Worm (Caenorhabditis elegans): ENCODE measurements around the gene ndub-5.

Gene ndub-5

ce11 chrII:5710835-5711234, 19.7 kb upstream of the ndub-5 start:
- TF ChIP-seq him-1 (tag; optimal IDR thresholded peaks at IDR 0.05) = no peak
- no peak for TF ChIP-seq W03F9.2 (tag; optimal IDR thresholded peaks at IDR 0.05)
- TF ChIP-seq dao-5 (tag; optimal IDR thresholded peaks at IDR 0.05) = no peak

- TF ChIP-seq W03F9.2 (tag; optimal IDR thresholded peaks at IDR 0.05) = no peak
- no peak for TF ChIP-seq him-1 (tag; optimal IDR thresholded peaks at IDR 0.05)
- TF ChIP-seq dao-5 (tag; optimal IDR thresholded peaks at IDR 0.05) = no peak
Measured at ce11 chrII:5708154-5708553, 17.0 kb upstream of the ndub-5 start.

ce11 chrII:5707532-5707931, 16.4 kb upstream of the ndub-5 start, which contains the start of gene osta-2:
Gene osta-2, plus strand, starts transcription at chrII:5707691.
- no peak for TF ChIP-seq dao-5 (tag; optimal IDR thresholded peaks at IDR 0.05)
- TF ChIP-seq W03F9.2 (tag; optimal IDR thresholded peaks at IDR 0.05) = no peak
- no peak for TF ChIP-seq him-1 (tag; optimal IDR thresholded peaks at IDR 0.05)

- no peak for TF ChIP-seq dao-5 (tag; optimal IDR thresholded peaks at IDR 0.05)
- no peak for TF ChIP-seq W03F9.2 (tag; optimal IDR thresholded peaks at IDR 0.05)
- TF ChIP-seq him-1 (tag; optimal IDR thresholded peaks at IDR 0.05) = no peak
Measured at ce11 chrII:5704479-5704878, 13.3 kb upstream of the ndub-5 start.

DNA sequence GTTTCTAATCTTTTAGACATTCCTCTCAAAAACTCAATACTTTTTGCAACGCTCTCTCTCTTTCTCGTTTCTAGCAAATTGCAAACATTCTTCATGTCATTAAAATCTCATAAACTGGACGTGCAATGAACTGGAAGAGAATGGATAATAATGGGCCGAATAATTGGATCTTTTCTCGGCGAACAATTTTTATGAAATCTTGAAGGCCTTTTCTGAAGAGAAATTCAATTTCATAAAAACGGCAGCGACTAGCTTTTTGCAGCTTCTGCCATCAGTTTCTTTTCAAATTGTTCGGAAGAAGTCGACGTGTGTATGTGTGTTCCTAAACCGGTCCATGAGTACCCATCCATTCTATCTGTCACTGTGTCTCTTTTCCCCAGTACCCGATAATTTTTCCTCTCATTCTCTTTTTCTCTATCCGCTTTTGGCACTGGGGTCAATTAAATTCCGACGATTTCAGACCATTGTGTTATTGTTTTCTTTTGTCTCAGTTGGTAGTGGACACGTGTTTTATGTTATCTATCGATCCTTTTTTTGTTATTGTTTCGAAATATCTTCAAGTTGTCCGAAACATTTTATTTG, 11.5 kb upstream of the ndub-5 start:
- no peak for TF ChIP-seq dao-5 (tag; optimal IDR thresholded peaks at IDR 0.05)
- no peak for TF ChIP-seq W03F9.2 (tag; optimal IDR thresholded peaks at IDR 0.05)
- TF ChIP-seq him-1 (tag; optimal IDR thresholded peaks at IDR 0.05) = no peak

DNA sequence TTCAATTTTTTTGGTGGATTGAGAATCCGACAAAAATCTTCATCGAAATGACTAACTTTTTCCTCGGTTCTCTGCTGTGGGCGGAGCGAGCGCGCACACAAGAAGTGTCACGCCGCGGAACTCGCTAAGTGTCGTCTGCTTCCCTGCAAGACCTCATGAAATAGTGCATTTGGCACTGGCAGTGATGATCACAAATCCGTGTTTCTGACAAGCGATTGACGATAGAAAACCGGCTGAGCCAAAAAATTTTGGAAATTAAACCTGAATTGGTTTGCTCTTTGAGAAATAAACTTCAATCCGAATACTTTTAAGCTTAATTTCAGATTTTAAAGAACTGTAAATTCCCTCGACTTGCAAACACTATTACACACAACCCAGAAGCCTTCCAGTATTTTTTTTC, 10.3 kb upstream of the ndub-5 start:
- TF ChIP-seq him-1 (tag; optimal IDR thresholded peaks at IDR 0.05) = peak; percentile 40
- peak; percentile 52 for TF ChIP-seq W03F9.2 (tag; optimal IDR thresholded peaks at IDR 0.05)
- no peak for TF ChIP-seq dao-5 (tag; optimal IDR thresholded peaks at IDR 0.05)

DNA sequence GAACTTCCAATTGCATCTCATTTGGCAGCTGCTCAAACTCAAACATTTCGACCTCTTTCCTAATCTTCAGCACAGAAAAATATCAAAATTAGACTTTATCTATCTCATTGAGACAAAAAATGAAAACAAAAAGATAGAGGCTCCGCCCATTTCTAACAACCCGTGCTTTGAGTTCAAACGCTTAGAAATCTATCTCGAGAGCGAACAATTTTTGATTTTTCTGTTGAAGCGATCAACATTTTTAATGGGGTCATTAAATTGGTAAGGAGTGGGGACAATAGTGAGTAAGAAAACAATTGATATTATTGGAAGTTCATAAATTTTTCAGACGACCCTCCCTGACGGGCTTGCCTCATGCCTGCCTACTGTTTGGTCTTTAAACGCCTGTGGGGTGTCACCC, 7.7 kb upstream of the ndub-5 start, which contains the start of the genes C25H3.10 and C25H3.1:
Gene C25H3.10 (minus strand): TSS at position 101 of the 400 bp plus-strand sequence.
Gene C25H3.1 (plus strand): TSS at position 203 of the 400 bp plus-strand sequence.
- TF ChIP-seq dao-5 (tag; optimal IDR thresholded peaks at IDR 0.05) (no peak), him-1 (tag; optimal IDR thresholded peaks at IDR 0.05) (no peak), W03F9.2 (tag; optimal IDR thresholded peaks at IDR 0.05) (no peak)

- TF ChIP-seq W03F9.2 (tag; optimal IDR thresholded peaks at IDR 0.05) = no peak
- no peak for TF ChIP-seq him-1 (tag; optimal IDR thresholded peaks at IDR 0.05)
- TF ChIP-seq dao-5 (tag; optimal IDR thresholded peaks at IDR 0.05) = no peak
Measured at ce11 chrII:5698254-5698653, 7.1 kb upstream of the ndub-5 start.

ce11 chrII:5697338-5697737, 6.2 kb upstream of the ndub-5 start:
- no peak for TF ChIP-seq dao-5 (tag; optimal IDR thresholded peaks at IDR 0.05)
- no peak for TF ChIP-seq him-1 (tag; optimal IDR thresholded peaks at IDR 0.05)
- TF ChIP-seq W03F9.2 (tag; optimal IDR thresholded peaks at IDR 0.05) = no peak

ce11 chrII:5696218-5696617, 5.1 kb upstream of the ndub-5 start:
- no peak for TF ChIP-seq W03F9.2 (tag; optimal IDR thresholded peaks at IDR 0.05)
- no peak for TF ChIP-seq dao-5 (tag; optimal IDR thresholded peaks at IDR 0.05)
- no peak for TF ChIP-seq him-1 (tag; optimal IDR thresholded peaks at IDR 0.05)

ce11 chrII:5694798-5695197, 3.6 kb upstream of the ndub-5 start, which contains the start of gene C25H3.14:
Gene C25H3.14, plus strand, starts transcription at chrII:5695098.
- TF ChIP-seq dao-5 (tag; optimal IDR thresholded peaks at IDR 0.05) (no peak), W03F9.2 (tag; optimal IDR thresholded peaks at IDR 0.05) (no peak), him-1 (tag; optimal IDR thresholded peaks at IDR 0.05) (no peak)

DNA sequence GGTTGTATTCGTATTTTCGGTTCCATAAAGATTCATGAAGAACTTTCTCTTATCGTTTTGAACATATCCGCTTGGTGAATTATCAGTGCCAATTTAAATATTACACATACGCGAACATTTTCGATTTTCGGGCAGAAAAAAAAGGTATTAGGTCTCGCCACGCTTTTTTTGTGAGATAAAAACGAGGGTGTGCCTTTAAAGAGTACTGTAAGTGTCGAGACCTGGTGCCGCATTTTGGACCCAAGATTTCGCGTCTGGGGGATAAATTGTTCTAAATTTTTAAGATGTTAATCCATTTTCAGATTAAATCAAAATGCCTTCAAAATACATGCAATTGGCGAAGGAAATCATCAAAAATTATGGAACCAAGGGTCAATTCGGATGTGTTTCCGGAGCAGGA, 2.7 kb upstream of the ndub-5 start, which contains the start of gene C25H3.3:
Gene C25H3.3 (plus strand): TSS at position 301 of the 400 bp plus-strand sequence.
- no peak for TF ChIP-seq dao-5 (tag; optimal IDR thresholded peaks at IDR 0.05)
- TF ChIP-seq W03F9.2 (tag; optimal IDR thresholded peaks at IDR 0.05) = no peak
- no peak for TF ChIP-seq him-1 (tag; optimal IDR thresholded peaks at IDR 0.05)

DNA sequence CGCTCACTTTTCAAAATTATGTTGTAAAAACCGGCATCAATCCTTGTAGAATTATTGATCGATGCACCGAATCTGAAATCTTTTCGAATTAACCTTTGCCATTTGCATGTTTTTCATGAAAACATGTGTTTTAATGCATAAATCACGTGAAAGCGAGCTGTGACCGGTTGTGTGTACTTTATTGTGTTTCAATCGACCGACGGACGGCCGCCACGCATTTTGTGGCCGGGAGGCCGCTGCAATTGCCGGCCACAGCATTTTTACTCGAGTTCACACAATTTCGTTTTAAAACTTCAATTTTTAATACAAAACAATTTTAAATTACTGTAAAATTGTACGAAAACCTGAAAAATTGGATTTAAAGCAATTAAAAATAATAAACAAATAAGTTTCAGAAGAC, 2.2 kb downstream of the ndub-5 start, which contains the start of gene C25H3.11:
Gene C25H3.11 (minus strand): TSS at position 82 of the 400 bp plus-strand sequence.
- no peak for TF ChIP-seq dao-5 (tag; optimal IDR thresholded peaks at IDR 0.05)
- TF ChIP-seq him-1 (tag; optimal IDR thresholded peaks at IDR 0.05) = no peak
- no peak for TF ChIP-seq W03F9.2 (tag; optimal IDR thresholded peaks at IDR 0.05)

DNA sequence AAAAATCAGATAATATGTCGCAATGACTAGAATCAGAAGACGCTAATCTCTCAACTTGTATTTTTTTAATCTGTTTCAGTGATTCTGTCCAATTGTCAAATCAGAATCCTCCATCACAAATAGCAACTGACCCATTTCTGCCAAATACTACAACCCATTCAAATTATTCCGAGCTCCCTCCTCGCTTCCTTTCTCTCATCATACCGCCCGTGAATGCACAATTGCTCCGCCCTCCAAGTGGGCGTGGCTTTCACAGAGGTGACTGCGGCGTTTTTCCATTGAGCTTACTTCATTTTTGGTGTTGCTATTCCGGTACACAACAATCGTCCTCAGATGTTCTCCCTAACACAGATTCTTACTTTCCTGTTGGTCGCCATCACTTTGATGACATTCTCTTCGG, 10.4 kb downstream of the ndub-5 start, which contains the start of gene flp-27:
Gene flp-27 (plus strand): TSS at position 301 of the 400 bp plus-strand sequence.
- TF ChIP-seq W03F9.2 (tag; optimal IDR thresholded peaks at IDR 0.05) = no peak
- TF ChIP-seq him-1 (tag; optimal IDR thresholded peaks at IDR 0.05) = no peak
- TF ChIP-seq dao-5 (tag; optimal IDR thresholded peaks at IDR 0.05) = no peak

DNA sequence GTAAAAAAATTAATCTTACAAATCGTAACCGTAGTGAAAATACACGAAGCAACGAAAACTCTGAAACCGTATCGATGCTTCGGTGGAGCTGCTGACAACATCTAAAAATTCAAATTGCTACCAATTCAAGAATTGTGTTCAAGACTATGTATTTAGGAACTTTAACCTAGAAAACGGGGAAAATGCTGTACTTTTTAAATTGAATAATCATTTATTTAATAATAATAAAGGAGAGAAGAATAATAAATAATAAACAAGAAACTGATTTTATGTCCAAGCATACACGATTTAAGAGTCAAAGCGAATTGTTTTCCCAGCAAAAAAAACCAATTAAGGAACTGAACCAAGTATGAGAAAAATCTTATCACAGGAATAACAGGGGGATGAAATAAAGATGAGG, 21.6 kb downstream of the ndub-5 start, which contains the start of gene C25H3.17:
Gene C25H3.17 (minus strand): TSS at position 101 of the 400 bp plus-strand sequence.
- TF ChIP-seq him-1 (tag; optimal IDR thresholded peaks at IDR 0.05) (no peak), dao-5 (tag; optimal IDR thresholded peaks at IDR 0.05) (no peak), W03F9.2 (tag; optimal IDR thresholded peaks at IDR 0.05) (no peak)

All from whole organism, L4/young adult.